Fruit fly (Drosophila melanogaster) whole organism, wandering third instar larva: Measurements from ENCODE around the gene Jon25Biii.

ENCODE experiments used
- Abd-B ChIP-seq: fragments of >200 bp; optimal IDR thresholded peaks from 2 replicates; lab custom pipeline; 2017; ENCODE audit warnings: missing biosample characterization, missing genetic modification characterization
- CG32264 ChIP-seq: fragments of 200-800 bp; sonication (Bioruptor generic); optimal IDR thresholded peaks from 2 replicates; lab custom pipeline; 2016; ENCODE audit warnings: missing biosample characterization, missing genetic modification characterization
- CG9705 ChIP-seq: fragments of 200-800 bp; sonication (Bioruptor generic); optimal IDR thresholded peaks from 2 replicates; lab custom pipeline; 2018; ENCODE audit warnings: missing biosample characterization, mild to moderate bottlenecking, missing genetic modification characterization
- CrebA ChIP-seq: fragments of 200-800 bp; sonication (Bioruptor generic); optimal IDR thresholded peaks from 2 replicates; lab custom pipeline; 2016; ENCODE audit warnings: missing biosample characterization, mild to moderate bottlenecking, missing genetic modification characterization, borderline replicate concordance
- Dfd ChIP-seq: fragments of >200 bp; optimal IDR thresholded peaks from 2 replicates; lab custom pipeline; 2017; ENCODE audit warnings: missing biosample characterization, missing genetic modification characterization
- Dif ChIP-seq: fragments of 200-275, 200-300 bp; sonication (Bioruptor generic); optimal IDR thresholded peaks from 2 replicates; lab custom pipeline; 2018; ENCODE audit warnings: missing biosample characterization, missing genetic modification characterization; ENCODE audit not compliant: partially characterized antibody
- GATAd ChIP-seq: sonication (Bioruptor generic); optimal IDR thresholded peaks from 2 replicates; lab custom pipeline; 2016; ENCODE audit warnings: missing biosample characterization, missing genetic modification characterization
- HLH106 ChIP-seq: fragments of 200-800 bp; optimal IDR thresholded peaks from 3 replicates; lab custom pipeline; 2019; ENCODE audit warnings: missing biosample characterization, mild to moderate bottlenecking, missing genetic modification characterization, moderate library complexity
- Hnf4 ChIP-seq: fragments of 200-800 bp; sonication (Bioruptor generic); optimal IDR thresholded peaks from 2 replicates; lab custom pipeline; 2016; ENCODE audit warnings: missing biosample characterization, mild to moderate bottlenecking, missing genetic modification characterization
- Hr78 ChIP-seq: fragments of >200 bp; optimal IDR thresholded peaks from 2 replicates; lab custom pipeline; 2017; ENCODE audit warnings: missing biosample characterization, missing genetic modification characterization
- Hr83 ChIP-seq: fragments of 200-300 bp; sonication (Bioruptor generic); optimal IDR thresholded peaks from 2 replicates; lab custom pipeline; 2016; ENCODE audit warnings: missing biosample characterization, mild to moderate bottlenecking, missing genetic modification characterization, moderate library complexity; ENCODE audit not compliant: poor library complexity, severe bottlenecking
- Mio ChIP-seq: sonication (Bioruptor generic); optimal IDR thresholded peaks from 2 replicates; lab custom pipeline; 2016; ENCODE audit warnings: missing biosample characterization, missing genetic modification characterization
- Myc ChIP-seq: fragments of >200 bp; optimal IDR thresholded peaks from 2 replicates; lab custom pipeline; 2017
- N ChIP-seq: fragments of >200 bp; optimal IDR thresholded peaks from 2 replicates; lab custom pipeline; 2018; ENCODE audit warnings: missing biosample characterization, missing external identifiers, missing genetic modification characterization
- OdsH ChIP-seq: fragments of 200-800 bp; sonication (Bioruptor generic); optimal IDR thresholded peaks from 2 replicates; lab custom pipeline; 2016; ENCODE audit warnings: missing biosample characterization, mild to moderate bottlenecking, missing genetic modification characterization
- Rel ChIP-seq, 2 experiments: fragments of 200-800 bp; sonication (Bioruptor generic) in 1 of 2; optimal IDR thresholded peaks; 2 replicates in 1 of 2; 3 replicates in 1 of 2; lab custom pipeline; 2016 to 2019; ENCODE audit warnings: mild to moderate bottlenecking in 2 of 2, missing biosample characterization in 2 of 2, missing genetic modification characterization in 2 of 2, moderate library complexity in 1 of 2
- Vsx2 ChIP-seq: fragments of 200-300, 225-300 bp; sonication (Bioruptor generic); optimal IDR thresholded peaks from 2 replicates; lab custom pipeline; 2018; ENCODE audit warnings: missing biosample characterization, missing genetic modification characterization; ENCODE audit not compliant: partially characterized antibody
- br ChIP-seq: fragments of 200-800 bp; sonication (Bioruptor generic); optimal IDR thresholded peaks from 2 replicates; lab custom pipeline; 2016; ENCODE audit warnings: missing biosample characterization, missing genetic modification characterization
- dmrt93B ChIP-seq: fragments of 200-800 bp; sonication (Bioruptor generic); optimal IDR thresholded peaks from 2 replicates; lab custom pipeline; 2018; ENCODE audit warnings: missing biosample characterization, mild to moderate bottlenecking, missing genetic modification characterization
- dsf ChIP-seq: sonication (Bioruptor generic); optimal IDR thresholded peaks from 2 replicates; lab custom pipeline; 2016; ENCODE audit warnings: missing biosample characterization, missing genetic modification characterization, borderline replicate concordance
- ey ChIP-seq: fragments of 200-800 bp; sonication (Bioruptor generic); optimal IDR thresholded peaks from 2 replicates; lab custom pipeline; 2016; ENCODE audit warnings: missing biosample characterization, missing genetic modification characterization
- foxo ChIP-seq, 2 experiments: fragments of 200-800 bp; sonication (Bioruptor generic); optimal IDR thresholded peaks; 2 replicates in 1 of 2; 3 replicates in 1 of 2; lab custom pipeline; 2016 to 2017; ENCODE audit warnings: missing biosample characterization in 2 of 2, missing genetic modification characterization in 2 of 2
- fru ChIP-seq: fragments of 200-800 bp; sonication (Bioruptor generic); optimal IDR thresholded peaks from 3 replicates; lab custom pipeline; 2016; ENCODE audit warnings: missing biosample characterization, mild to moderate bottlenecking, missing genetic modification characterization
- h ChIP-seq: fragments of 200-800 bp; sonication (Bioruptor generic); optimal IDR thresholded peaks from 3 replicates; lab custom pipeline; 2016; ENCODE audit warnings: missing biosample characterization, mild to moderate bottlenecking, missing genetic modification characterization
- jim ChIP-seq: fragments of 175-275, 200-325 bp; sonication (Bioruptor generic); optimal IDR thresholded peaks from 2 replicates; lab custom pipeline; 2016; ENCODE audit warnings: missing biosample characterization, mild to moderate bottlenecking, missing genetic modification characterization
- lola ChIP-seq: fragments of >200 bp; optimal IDR thresholded peaks from 2 replicates; lab custom pipeline; 2017; ENCODE audit warnings: missing biosample characterization, missing genetic modification characterization
- pan ChIP-seq: fragments of >200 bp; optimal IDR thresholded peaks from 2 replicates; lab custom pipeline; 2017
- psq ChIP-seq: fragments of 200-800 bp; sonication (Bioruptor generic); optimal IDR thresholded peaks from 3 replicates; lab custom pipeline; 2017; ENCODE audit warnings: missing biosample characterization, mild to moderate bottlenecking, missing genetic modification characterization, moderate library complexity
- sage ChIP-seq: fragments of 200-800 bp; sonication (Bioruptor generic); optimal IDR thresholded peaks from 2 replicates; lab custom pipeline; 2016; ENCODE audit warnings: missing biosample characterization, mild to moderate bottlenecking, missing genetic modification characterization
- sv ChIP-seq: fragments of 200-800 bp; sonication (Bioruptor generic); optimal IDR thresholded peaks from 3 replicates; lab custom pipeline; 2016; ENCODE audit warnings: missing biosample characterization, missing genetic modification characterization
- woc ChIP-seq: sonication (Bioruptor generic); optimal IDR thresholded peaks from 2 replicates; lab custom pipeline; 2016; ENCODE audit warnings: missing biosample characterization, mild to moderate bottlenecking, missing genetic modification characterization

The Jon25Biii gene

DNA sequence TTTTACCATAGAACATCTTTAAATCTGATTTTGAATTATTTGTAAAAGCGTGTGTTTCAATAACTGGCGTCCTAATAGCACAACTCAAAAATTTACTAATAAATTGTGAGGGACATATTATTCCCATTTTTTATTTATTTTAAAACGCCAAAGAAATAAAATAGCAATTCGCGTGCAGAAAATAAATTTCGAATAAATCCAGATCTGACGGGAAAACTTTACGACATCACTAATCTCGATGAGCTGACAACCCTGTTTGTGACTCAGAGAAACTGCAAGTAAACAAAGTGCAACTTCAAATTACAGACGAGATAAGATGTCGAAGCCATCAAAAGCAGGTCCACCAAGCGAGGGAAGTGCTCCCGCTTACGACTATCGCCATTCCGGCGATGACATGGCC lies 14.9 kb upstream of the Jon25Biii start, which contains the start of gene CG34125:
Gene CG34125 (plus strand): TSS at position 254 of the 400 bp plus-strand sequence.
- TF ChIP-seq CG9705 (GFP tag; lab: Kevin White, UChicago) (peak; percentile 24), pan (lab: Kevin White, UChicago) (no peak), HLH106 (peak; percentile 53), Hr83 (GFP tag; lab: Kevin White, UChicago) (no peak), sage (no peak), CG32264 (no peak), Abd-B (GFP tag; lab: Kevin White, UChicago) (no peak), Hnf4 (GFP tag; lab: Kevin White, UChicago) (no peak), Rel (GFP tag; optimal IDR thresholded peaks at IDR 0.05; lab: Kevin White, UChicago) (no peak), Rel (tag; optimal IDR thresholded peaks at IDR 0.05; lab: Kevin White, UChicago) (no peak), Dif (GFP tag; lab: Kevin White, UChicago) (no peak), GATAd (GFP tag; lab: Kevin White, UChicago) (no peak), Myc (lab: Kevin White, UChicago) (peak; percentile 88), Hr78 (GFP tag; lab: Kevin White, UChicago) (no peak), dsf (GFP tag; lab: Kevin White, UChicago) (no peak), fru (GFP tag; lab: Kevin White, UChicago) (no peak), ey (GFP tag; lab: Kevin White, UChicago) (no peak), OdsH (GFP tag; lab: Kevin White, UChicago) (peak; percentile 24), Dfd (GFP tag; lab: Kevin White, UChicago) (no peak), woc (GFP tag; lab: Kevin White, UChicago) (no peak)

DNA sequence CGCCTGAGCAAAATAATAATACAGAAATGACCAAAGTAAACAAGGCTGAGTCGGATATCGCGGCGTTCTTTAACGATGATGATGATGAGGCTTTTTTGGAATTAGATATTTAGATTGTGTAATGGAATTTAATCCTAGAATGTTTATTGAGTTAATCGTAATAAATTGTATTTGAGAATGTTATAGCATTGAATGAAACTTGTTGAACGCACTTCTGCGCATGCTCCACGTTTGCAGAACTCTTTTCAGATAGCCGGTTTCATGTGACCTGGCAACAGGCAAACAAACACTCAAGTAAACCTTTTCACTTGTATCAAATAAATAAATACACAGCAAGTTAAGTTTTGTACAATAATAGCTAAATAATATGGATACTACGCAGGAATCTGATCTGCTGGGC lies 7.5 kb upstream of the Jon25Biii start, which contains the start of gene CG34124:
Gene CG34124 (plus strand): TSS at position 301 of the 400 bp plus-strand sequence.
- no peak for TF ChIP-seq CG32264
- no peak for TF ChIP-seq Vsx2 (GFP tag; lab: Kevin White, UChicago)
- no peak for TF ChIP-seq h (GFP tag; lab: Kevin White, UChicago)
- no peak for TF ChIP-seq Myc (lab: Kevin White, UChicago)
- TF ChIP-seq sage = no peak

DNA sequence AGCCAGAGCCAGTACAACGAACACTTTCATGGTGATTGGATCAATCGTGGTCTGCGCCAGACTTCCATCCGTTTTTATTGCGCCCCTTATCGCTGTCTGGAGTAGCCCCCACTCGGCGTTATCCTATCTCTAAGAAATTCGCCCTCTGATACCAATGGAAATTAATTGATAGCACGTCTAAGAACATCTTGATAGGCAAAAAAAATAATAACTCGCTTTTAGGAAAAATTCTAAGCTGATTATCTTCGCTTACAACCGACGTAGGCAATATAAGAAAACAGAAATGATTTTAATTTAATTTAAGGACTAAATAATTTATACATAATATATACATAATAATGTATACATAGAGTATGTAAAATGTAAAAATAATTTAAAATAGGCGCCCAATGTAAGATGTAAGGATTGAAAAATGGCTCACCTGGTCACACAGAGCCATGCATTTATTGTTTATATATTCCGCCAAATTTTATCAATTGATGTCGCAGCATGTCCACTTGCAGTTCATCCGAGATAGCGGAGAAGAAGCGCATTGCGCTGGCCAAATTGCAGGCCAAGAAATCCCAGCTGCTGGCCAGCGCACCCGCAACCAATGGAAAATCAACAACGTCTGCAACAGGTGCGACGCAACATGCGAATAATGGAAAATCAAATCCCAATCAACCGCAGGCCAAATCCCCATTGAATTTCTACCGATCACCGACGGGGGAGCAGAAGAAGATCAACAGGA lies 4.7 kb upstream of the Jon25Biii start, which contains the start of the genes Jon25Bi and Marcal1:
Gene Jon25Bi (minus strand): TSS at position 51 of the 730 bp plus-strand sequence.
Gene Marcal1 (plus strand): TSS at position 416 of the 730 bp plus-strand sequence.
- TF ChIP-seq CrebA (GFP tag; lab: Kevin White, UChicago) (no peak), pan (lab: Kevin White, UChicago) (no peak), foxo (GFP tag; optimal IDR thresholded peaks at IDR 0.05; lab: Kevin White, UChicago) (no peak), Dfd (GFP tag; lab: Kevin White, UChicago) (no peak), psq (GFP tag; lab: Kevin White, UChicago) (no peak), Abd-B (GFP tag; lab: Kevin White, UChicago) (no peak), Hr83 (GFP tag; lab: Kevin White, UChicago) (no peak), h (GFP tag; lab: Kevin White, UChicago) (no peak), woc (GFP tag; lab: Kevin White, UChicago) (no peak)

DNA sequence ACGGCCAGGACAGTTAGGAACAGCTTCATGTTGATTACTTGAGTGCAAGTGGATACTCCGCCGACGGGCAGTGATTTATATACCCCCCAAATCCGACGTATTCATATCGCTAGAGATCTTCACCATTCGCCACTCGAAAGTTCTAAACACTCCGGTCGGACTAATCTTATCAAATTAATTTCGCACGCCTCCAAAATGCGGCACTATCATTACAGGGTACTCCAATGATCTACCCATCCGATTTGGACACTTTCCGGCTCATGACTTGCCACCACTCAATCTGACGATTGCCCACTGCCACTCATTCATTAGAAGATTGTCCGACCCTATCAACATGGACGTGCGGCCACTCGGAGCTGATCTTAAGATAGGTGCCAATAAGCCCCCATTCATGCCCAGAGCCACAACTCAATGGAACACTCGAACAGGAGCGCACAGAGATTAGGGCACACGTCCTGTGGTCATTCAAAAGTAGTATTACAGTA lies 2.6 kb upstream of the Jon25Biii start, which contains the start of gene Jon25Bii:
Gene Jon25Bii (minus strand): TSS at position 51 of the 485 bp plus-strand sequence.
- TF ChIP-seq dsf (GFP tag; lab: Kevin White, UChicago) = no peak
- peak; percentile 60 for TF ChIP-seq h (GFP tag; lab: Kevin White, UChicago)

DNA sequence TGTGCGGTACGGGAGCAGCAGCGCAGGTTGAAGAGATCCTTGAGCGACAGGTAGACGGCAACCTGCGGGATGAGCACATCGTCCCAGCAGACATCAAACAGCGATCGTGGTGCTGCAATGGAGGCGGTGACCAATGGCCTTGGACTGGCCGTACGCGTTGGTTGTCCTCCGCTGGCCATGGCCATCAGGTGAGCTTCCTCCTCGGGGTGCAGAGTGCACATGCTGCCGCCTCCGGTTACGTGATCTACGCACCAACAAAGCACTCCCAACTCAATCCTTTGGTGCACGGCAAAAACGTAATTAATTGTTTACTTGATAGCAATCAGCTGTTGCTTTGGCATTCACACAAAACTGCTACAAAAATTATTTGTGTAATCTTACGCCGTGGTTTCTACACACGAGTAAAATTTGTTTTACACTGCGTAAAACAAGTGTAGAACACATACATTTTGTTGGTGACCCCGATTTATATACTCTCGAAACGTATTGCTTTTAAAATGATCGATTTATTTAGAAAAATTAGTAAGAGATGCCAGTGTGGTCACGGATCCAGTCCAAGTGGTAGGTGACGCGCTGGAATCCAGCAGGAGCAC lies 1.0 kb downstream of the Jon25Biii start, which contains the start of gene jet:
Gene jet (minus strand): TSS at position 332 of the 593 bp plus-strand sequence.
- TF ChIP-seq psq (GFP tag; lab: Kevin White, UChicago) (no peak), Abd-B (GFP tag; lab: Kevin White, UChicago) (no peak), Myc (lab: Kevin White, UChicago) (peak; percentile 10)
- TF ChIP-seq, all 38 proteins: peak for 1

DNA sequence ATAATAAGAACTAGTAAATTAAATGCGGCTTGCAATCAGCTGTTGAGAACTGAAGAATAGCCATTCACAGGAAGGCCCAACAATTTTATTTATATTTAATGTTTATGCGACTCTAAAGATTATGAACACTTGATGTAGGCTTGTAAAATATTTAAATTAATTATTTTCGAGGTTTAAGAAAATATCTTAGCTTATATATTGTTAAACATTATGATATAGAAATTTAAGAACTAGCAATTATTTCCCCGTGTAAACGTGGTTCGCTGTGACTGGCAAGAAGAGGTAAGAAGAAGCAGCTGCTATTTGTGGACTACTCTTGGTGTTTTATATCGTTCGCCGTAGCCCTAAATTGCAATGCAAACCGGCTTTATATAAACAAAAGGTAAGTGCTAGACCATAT lies 5.3 kb downstream of the Jon25Biii start, which contains the start of the genes mRpL24 and betaggt-I:
Gene mRpL24 (minus strand): TSS at position 62 of the 400 bp plus-strand sequence.
Gene betaggt-I (plus strand): TSS at position 280 of the 400 bp plus-strand sequence.
- no peak for TF ChIP-seq Hr78 (GFP tag; lab: Kevin White, UChicago)
- peak; percentile 90 for TF ChIP-seq sage
- TF ChIP-seq CG9705 (GFP tag; lab: Kevin White, UChicago) = peak; percentile 97
- no peak for TF ChIP-seq Abd-B (GFP tag; lab: Kevin White, UChicago)
- TF ChIP-seq N (GFP tag; lab: Kevin White, UChicago) = no peak
- TF ChIP-seq HLH106 = peak; percentile 99
- TF ChIP-seq woc (GFP tag; lab: Kevin White, UChicago) = peak; percentile 89
- TF ChIP-seq pan (lab: Kevin White, UChicago) = no peak
- peak; percentile 92 for TF ChIP-seq ey (GFP tag; lab: Kevin White, UChicago)
- TF ChIP-seq fru (GFP tag; lab: Kevin White, UChicago) = peak; percentile 95
- peak; percentile 49 for TF ChIP-seq Mio (GFP tag; lab: Kevin White, UChicago)
- no peak for TF ChIP-seq jim (GFP tag; lab: Kevin White, UChicago)
- peak; percentile 95 for TF ChIP-seq dmrt93B (GFP tag; lab: Kevin White, UChicago)
- TF ChIP-seq Myc (lab: Kevin White, UChicago) = peak; percentile 39
- TF ChIP-seq GATAd (GFP tag; lab: Kevin White, UChicago) = peak; percentile 85
- peak; percentile 94 for TF ChIP-seq br (GFP tag; lab: Kevin White, UChicago)
- TF ChIP-seq lola (GFP tag; lab: Kevin White, UChicago) = no peak
- no peak for TF ChIP-seq Dif (GFP tag; lab: Kevin White, UChicago)
- peak; percentile 70 for TF ChIP-seq CG32264
- peak; percentile 97 for TF ChIP-seq h (GFP tag; lab: Kevin White, UChicago)
- TF ChIP-seq OdsH (GFP tag; lab: Kevin White, UChicago) = peak; percentile 97
- peak; percentile 95 for TF ChIP-seq sv (GFP tag; lab: Kevin White, UChicago)
- TF ChIP-seq Hr83 (GFP tag; lab: Kevin White, UChicago) = peak; percentile 44
